Worm (Caenorhabditis elegans) whole organism, early embryonic: ENCODE measurements around the gene hlh-14.

Experiments
- F13C5.2 ChIP-seq: sonication (generic microtip); optimal IDR thresholded peaks from 2 replicates; lab custom pipeline; 2017; ENCODE audit warnings: mild to moderate bottlenecking, missing genetic modification characterization, inconsistent platforms, missing compliant biosample characterization
- ama-1 ChIP-seq: fragments of 150-350 bp; optimal IDR thresholded peaks from 2 replicates; lab custom pipeline; 2014
- ceh-36 ChIP-seq: sonication (generic microtip); optimal IDR thresholded peaks from 2 replicates; lab custom pipeline; 2016; ENCODE audit warnings: missing genetic modification characterization, inconsistent platforms, missing compliant biosample characterization
- ets-7 ChIP-seq: sonication (generic microtip); optimal IDR thresholded peaks from 2 replicates; lab custom pipeline; 2016; ENCODE audit warnings: missing genotype, missing genetic modification characterization, missing compliant biosample characterization
- flt-1 ChIP-seq: fragments of 200-800 bp; sonication (Bioruptor generic); IDR thresholded peaks from 2 replicates; pipeline ENCODE4 v1.3.6; 2022; ENCODE audit warnings: missing genetic modification characterization, missing compliant biosample characterization
- hmg-4 ChIP-seq: fragments of 200-800 bp; sonication (Bioruptor generic); optimal IDR thresholded peaks from 2 replicates; lab custom pipeline; 2018; ENCODE audit warnings: mild to moderate bottlenecking, missing genetic modification characterization, missing compliant biosample characterization
- pes-1 ChIP-seq: fragments of 200-800 bp; sonication (Bioruptor generic); IDR thresholded peaks from 2 replicates; pipeline ENCODE4 v1.3.6; 2022; ENCODE audit warnings: missing genetic modification reagents, missing genetic modification characterization, missing compliant biosample characterization
- scrt-1 ChIP-seq: fragments of 200-800 bp; sonication (Bioruptor generic); IDR thresholded peaks from 2 replicates; pipeline ENCODE4 v1.3.6; 2022; ENCODE audit warnings: missing genetic modification characterization, missing compliant biosample characterization
- tbx-11 ChIP-seq: fragments of 200-800 bp; sonication (Bioruptor generic); IDR thresholded peaks from 2 replicates; pipeline ENCODE4 v1.3.6; 2022; ENCODE audit warnings: missing genetic modification characterization, missing compliant biosample characterization
- tra-4 ChIP-seq: sonication (generic microtip); optimal IDR thresholded peaks from 2 replicates; lab custom pipeline; 2017; ENCODE audit warnings: missing genetic modification characterization, missing compliant biosample characterization

- TF ChIP-seq scrt-1 (no peak), ceh-36 (tag; lab: Kevin White, UChicago) (no peak), ets-7 (tag; lab: Kevin White, UChicago) (no peak), tra-4 (tag; lab: Kevin White, UChicago) (no peak), ama-1 (lab: Kevin White, UChicago) (no peak), pes-1 (no peak), F13C5.2 (no peak), hmg-4 (no peak), flt-1 (GFP tag; lab: Robert Waterston, UW) (no peak), tbx-11 (GFP tag; lab: Robert Waterston, UW) (no peak)
These were observed 5.6 kb upstream of the hlh-14 start for ce11 chrII:5744342-5744741.
